Worm (Caenorhabditis elegans) whole organism, late embryonic: Measurements from ENCODE around the gene unc-25.

ENCODE experiments used
- K09A11.1 ChIP-seq: sonication (generic microtip); optimal IDR thresholded peaks from 2 replicates; lab custom pipeline; 2017; ENCODE audit warnings: antibody characterized with exemption, mild to moderate bottlenecking, missing genetic modification characterization, missing compliant biosample characterization; ENCODE audit not compliant: insufficient read depth
- T23F11.4 ChIP-seq: fragments of 200-800 bp; sonication (Bioruptor generic); optimal IDR thresholded peaks from 2 replicates; lab custom pipeline; 2018; ENCODE audit warnings: mild to moderate bottlenecking, missing genetic modification characterization, missing compliant biosample characterization
- ceh-45 ChIP-seq: fragments of 200-800 bp; sonication (Bioruptor generic); IDR thresholded peaks from 2 replicates; pipeline ENCODE4 v1.3.6; 2022; ENCODE audit warnings: missing genetic modification reagents, missing genetic modification characterization, missing compliant biosample characterization
- ceh-9 ChIP-seq: sonication (generic microtip); optimal IDR thresholded peaks from 2 replicates; lab custom pipeline; 2016; ENCODE audit warnings: mild to moderate bottlenecking, missing genetic modification characterization, inconsistent platforms, missing compliant biosample characterization
- dve-1 ChIP-seq: sonication (generic microtip); optimal IDR thresholded peaks from 2 replicates; lab custom pipeline; 2017; ENCODE audit warnings: antibody characterized with exemption, mild to moderate bottlenecking, missing genetic modification characterization, missing compliant biosample characterization
- elt-2 ChIP-seq: sonication (generic microtip); optimal IDR thresholded peaks from 2 replicates; lab custom pipeline; 2016; ENCODE audit warnings: missing genetic modification reagents, missing genetic modification characterization, missing compliant biosample characterization
- lim-6 ChIP-seq: sonication (generic microtip); optimal IDR thresholded peaks from 2 replicates; lab custom pipeline; 2016; ENCODE audit warnings: missing genetic modification characterization, missing compliant biosample characterization
- madf-2 ChIP-seq: sonication (generic microtip); optimal IDR thresholded peaks from 2 replicates; lab custom pipeline; 2017; ENCODE audit warnings: missing genetic modification characterization, missing compliant biosample characterization
- nfya-1 ChIP-seq: sonication (generic microtip); optimal IDR thresholded peaks from 2 replicates; lab custom pipeline; 2017; ENCODE audit warnings: missing genetic modification characterization, mild to moderate bottlenecking, missing compliant biosample characterization, antibody characterized with exemption, moderate library complexity
- nhr-11 ChIP-seq: fragments of 150-350 bp; optimal IDR thresholded peaks from 2 replicates; lab custom pipeline; 2014; ENCODE audit warnings: missing biosample characterization, missing genetic modification characterization
- npax-4 ChIP-seq: sonication (generic microtip); optimal IDR thresholded peaks from 2 replicates; lab custom pipeline; 2016; ENCODE audit warnings: missing genetic modification characterization, missing compliant biosample characterization
- pat-9 ChIP-seq: fragments of 200-800 bp; sonication (Bioruptor generic); optimal IDR thresholded peaks from 2 replicates; lab custom pipeline; 2018; ENCODE audit warnings: mild to moderate bottlenecking, missing genetic modification characterization, moderate library complexity, missing compliant biosample characterization
- pqm-1 ChIP-seq: sonication (generic microtip); optimal IDR thresholded peaks from 2 replicates; lab custom pipeline; 2016; ENCODE audit warnings: missing genetic modification characterization, missing compliant biosample characterization

- TF ChIP-seq pqm-1 (tag; lab: Kevin White, UChicago): no peak
- no peak for TF ChIP-seq ceh-9 (tag; lab: Kevin White, UChicago)
- TF ChIP-seq nhr-11: no peak
- no peak for TF ChIP-seq dve-1 (tag; lab: Kevin White, UChicago)
- no peak for TF ChIP-seq K09A11.1 (tag; lab: Kevin White, UChicago)
- TF ChIP-seq nfya-1 (tag; lab: Kevin White, UChicago): no peak
- TF ChIP-seq pat-9 (tag; lab: Kevin White, UChicago): no peak
- TF ChIP-seq T23F11.4: no peak
- no peak for TF ChIP-seq lim-6 (tag; lab: Kevin White, UChicago)
- no peak for TF ChIP-seq npax-4 (tag; lab: Kevin White, UChicago)
- no peak for TF ChIP-seq ceh-45
- no peak for TF ChIP-seq elt-2
- TF ChIP-seq madf-2 (tag; lab: Kevin White, UChicago): no peak
These were observed 55.8 kb downstream of the unc-25 start for ce11 chrIII:12998252-12998651.
